Worm (Caenorhabditis elegans): ENCODE data around the gene dhhc-5.
A peak's percentile ranks its signal among the peaks of the same experiment; 100 is the strongest.

The dhhc-5 gene

DNA sequence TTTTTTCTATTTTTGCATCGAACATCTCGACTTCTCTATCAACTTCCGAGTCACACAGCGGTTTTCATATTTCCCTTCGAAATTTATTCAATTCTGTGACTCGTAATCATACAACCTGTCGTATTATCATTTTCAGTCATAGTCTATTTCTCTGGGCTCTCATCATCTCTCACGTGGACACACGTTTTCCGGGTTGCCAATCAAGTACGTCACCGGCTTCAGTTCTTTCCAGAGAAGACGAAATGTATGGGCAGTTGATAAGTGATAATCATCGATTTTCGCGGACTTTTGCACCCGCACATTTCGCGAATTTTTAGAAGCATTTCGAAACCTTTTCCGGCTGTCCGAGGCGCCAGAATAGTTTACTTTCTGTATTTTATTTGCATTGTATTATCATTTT, 1.4 kb upstream of the dhhc-5 start, which contains the start of gene srv-1 (continued):
- TF ChIP-seq ztf-11 (tag; optimal IDR thresholded peaks at IDR 0.05) (no peak), lin-29 (GFP tag; IDR thresholded peaks at IDR 0.05) (no peak), fos-1 (tag; optimal IDR thresholded peaks at IDR 0.05) (peak; percentile 43), attf-4 (tag; optimal IDR thresholded peaks at IDR 0.05) (no peak), dpl-1 (GFP tag; optimal IDR thresholded peaks at IDR 0.05) (no peak), madf-5 (GFP tag; IDR thresholded peaks at IDR 0.05) (no peak), spr-1 (tag; optimal IDR thresholded peaks at IDR 0.05) (no peak), F10B5.3 (tag; optimal IDR thresholded peaks at IDR 0.05) (no peak), hmg-1.1 (GFP tag; IDR thresholded peaks at IDR 0.05) (no peak), F49E8.2 (tag; optimal IDR thresholded peaks at IDR 0.05; ENCODE audit: borderline replicate concordance) (no peak), zfp-2 (tag; optimal IDR thresholded peaks at IDR 0.05) (no peak), egl-43 (GFP tag; IDR thresholded peaks at IDR 0.05) (no peak), mdt-29 (GFP tag; IDR thresholded peaks at IDR 0.05) (peak; percentile 75), nhr-28 (tag; optimal IDR thresholded peaks at IDR 0.05) (peak; percentile 75), lin-13 (GFP tag; optimal IDR thresholded peaks at IDR 0.05) (no peak), daf-12 (tag; optimal IDR thresholded peaks at IDR 0.05) (no peak), F37D6.2 (tag; optimal IDR thresholded peaks at IDR 0.05) (no peak), mxl-3 (GFP tag; optimal IDR thresholded peaks at IDR 0.05) (peak; percentile 24), ceh-20 (GFP tag; IDR thresholded peaks at IDR 0.05) (no peak), nhr-48 (tag; optimal IDR thresholded peaks at IDR 0.05) (peak; percentile 93), tra-1 (GFP tag; IDR thresholded peaks at IDR 0.05) (peak; percentile 74; the same call in 1 of the 2 replicates), ZK337.2 (GFP tag; IDR thresholded peaks at IDR 0.05) (no peak), R02D3.7 (tag; optimal IDR thresholded peaks at IDR 0.05) (no peak), hif-1 (tag; optimal IDR thresholded peaks at IDR 0.05) (no peak), lin-39 (tag; optimal IDR thresholded peaks at IDR 0.05) (no peak), ctbp-1 (GFP tag; IDR thresholded peaks at IDR 0.05) (no peak), T20F7.1 (GFP tag; optimal IDR thresholded peaks at IDR 0.05) (no peak), saeg-2 (GFP tag; IDR thresholded peaks at IDR 0.05) (no peak), zfp-3 (GFP tag; conservative IDR thresholded peaks at IDR 0.05) (no peak), nhr-102 (tag; optimal IDR thresholded peaks at IDR 0.05) (peak; percentile 65), ceh-44 (GFP tag; IDR thresholded peaks at IDR 0.05) (no peak), egl-27 (tag; optimal IDR thresholded peaks at IDR 0.05) (no peak), nhr-237 (tag; optimal IDR thresholded peaks at IDR 0.05) (no peak), nhr-11 (tag; optimal IDR thresholded peaks at IDR 0.05) (no peak), spr-3 (GFP tag; optimal IDR thresholded peaks at IDR 0.05) (no peak), jun-1 (tag; optimal IDR thresholded peaks at IDR 0.05) (no peak), unc-39 (tag; optimal IDR thresholded peaks at IDR 0.05) (no peak), aly-2 (tag; optimal IDR thresholded peaks at IDR 0.05) (no peak), daf-8 (GFP tag; IDR thresholded peaks at IDR 0.05) (no peak), F26F4.8 (GFP tag; conservative IDR thresholded peaks at IDR 0.05) (no peak), zip-11 (GFP tag; IDR thresholded peaks at IDR 0.05) (no peak), nhr-76 (tag; optimal IDR thresholded peaks at IDR 0.05) (no peak), set-16 (GFP tag; IDR thresholded peaks at IDR 0.05) (no peak), sdz-12 (GFP tag; optimal IDR thresholded peaks at IDR 0.05) (no peak), snpc-1.2 (GFP tag; IDR thresholded peaks at IDR 0.05) (no peak), snpc-4 (tag; optimal IDR thresholded peaks at IDR 0.05) (no peak), ama-1 (optimal IDR thresholded peaks at IDR 0.05) (no peak), gei-8 (GFP tag; optimal IDR thresholded peaks at IDR 0.05) (no peak), nhr-25 (tag; optimal IDR thresholded peaks at IDR 0.05; ENCODE audit: borderline replicate concordance, insufficient read depth) (no peak), Y105C5A.15 (GFP tag; IDR thresholded peaks at IDR 0.05) (no peak), dmd-9 (GFP tag; IDR thresholded peaks at IDR 0.05) (no peak), nhr-41 (GFP tag; IDR thresholded peaks at IDR 0.05) (no peak), nhr-111 (GFP tag; optimal IDR thresholded peaks at IDR 0.05) (no peak)
